Worm (Caenorhabditis elegans) whole organism, L1 larva: Measurements from ENCODE around the gene gst-14.

Experiments used
- aly-2 ChIP-seq: fragments of 150-350 bp; optimal IDR thresholded peaks from 2 replicates; lab custom pipeline; 2014; ENCODE audit warnings: missing biosample characterization, missing genetic modification characterization
- ceh-63 ChIP-seq: fragments of 200-800 bp; sonication (Bioruptor generic); optimal IDR thresholded peaks from 2 replicates; lab custom pipeline; 2018; ENCODE audit warnings: mild to moderate bottlenecking, missing genetic modification characterization, missing compliant biosample characterization
- efl-1 ChIP-seq, 4 experiments: fragments of 150-350 bp; optimal IDR thresholded peaks in 3 of 4; peaks in 1 of 4; 1 replicate in 1 of 4; 2 replicates in 3 of 4; lab custom pipeline; 2014; ENCODE audit warnings: missing biosample characterization in 2 of 4, missing genetic modification characterization in 2 of 4, missing genetic modification reagents in 2 of 4
- efl-3 ChIP-seq: fragments of 200-800 bp; sonication (Bioruptor generic); optimal IDR thresholded peaks from 2 replicates; lab custom pipeline; 2018; ENCODE audit warnings: mild to moderate bottlenecking, missing genetic modification characterization, missing compliant biosample characterization
- fos-1 ChIP-seq: fragments of 150-350 bp; optimal IDR thresholded peaks from 2 replicates; lab custom pipeline; 2014; ENCODE audit warnings: missing biosample characterization, missing genetic modification characterization
- hlh-17 ChIP-seq: fragments of 200-800 bp; sonication (Bioruptor generic); optimal IDR thresholded peaks from 2 replicates; lab custom pipeline; 2018; ENCODE audit warnings: missing genetic modification characterization, mild to moderate bottlenecking, missing compliant biosample characterization, moderate library complexity, borderline replicate concordance
- lin-39 ChIP-seq: fragments of 150-350 bp; optimal IDR thresholded peaks from 2 replicates; lab custom pipeline; 2014; ENCODE audit warnings: missing biosample characterization, missing genetic modification reagents, missing genetic modification characterization
- lsy-2 ChIP-seq, 2 experiments: fragments of 150-350 bp; optimal IDR thresholded peaks; 2 replicates each; lab custom pipeline; 2014; ENCODE audit warnings: missing biosample characterization in 2 of 2, missing genetic modification characterization in 2 of 2
- mef-2 ChIP-seq: fragments of 150-350 bp; optimal IDR thresholded peaks from 2 replicates; lab custom pipeline; 2014; ENCODE audit warnings: missing biosample characterization, missing genetic modification characterization
- nhr-84 ChIP-seq: sonication (generic microtip); optimal IDR thresholded peaks from 2 replicates; lab custom pipeline; 2017; ENCODE audit warnings: missing biosample characterization, missing genetic modification characterization
- pag-3 ChIP-seq: sonication (generic microtip); optimal IDR thresholded peaks from 2 replicates; lab custom pipeline; 2017; ENCODE audit warnings: missing genetic modification characterization, mild to moderate bottlenecking, missing compliant biosample characterization, antibody characterized with exemption, borderline replicate concordance; ENCODE audit not compliant: insufficient read depth
- snu-23 ChIP-seq: sonication (generic microtip); optimal IDR thresholded peaks from 2 replicates; lab custom pipeline; 2016; ENCODE audit warnings: missing genetic modification characterization, missing compliant biosample characterization
- swsn-7 ChIP-seq: sonication (generic microtip); optimal IDR thresholded peaks from 2 replicates; lab custom pipeline; 2016; ENCODE audit warnings: missing genetic modification characterization, missing compliant biosample characterization
- tlp-1 ChIP-seq: fragments of 150-350 bp; optimal IDR thresholded peaks from 2 replicates; lab custom pipeline; 2014; ENCODE audit warnings: missing biosample characterization, missing genetic modification characterization
- unc-62 ChIP-seq: fragments of 150-350 bp; optimal IDR thresholded peaks from 2 replicates; lab custom pipeline; 2014; ENCODE audit warnings: missing biosample characterization, missing genetic modification reagents, missing genetic modification characterization
- vab-15 ChIP-seq: sonication (generic microtip); optimal IDR thresholded peaks from 2 replicates; lab custom pipeline; 2017; ENCODE audit warnings: missing genotype, mild to moderate bottlenecking, missing genetic modification characterization, missing compliant biosample characterization
- ztf-11 ChIP-seq, 2 experiments: sonication (generic microtip); optimal IDR thresholded peaks; 2 replicates each; lab custom pipeline; 2016 to 2017; ENCODE audit warnings: missing genetic modification characterization in 2 of 2, missing biosample characterization in 1 of 2, missing compliant biosample characterization in 1 of 2

The gst-14 gene

ce11 chrII:13575018-13575948 is 40.6 kb downstream of the gst-14 start, which contains the start of the genes mrpl-37 and lin-38 (continued):
- TF ChIP-seq hlh-17 (GFP tag; lab: Kevin White, UChicago) (no peak), snu-23 (GFP tag; lab: Kevin White, UChicago) (peak; percentile 78), efl-3 (GFP tag; lab: Kevin White, UChicago) (no peak), lsy-2 (tag; optimal IDR thresholded peaks at IDR 0.05; lab: Kevin White, UChicago) (peak; percentile 60 to 85), vab-15 (no peak), fos-1 (no peak), mef-2 (tag; lab: Kevin White, UChicago) (no peak)

- TF ChIP-seq efl-1 (optimal IDR thresholded peaks at IDR 0.05; lab: Kevin White, UChicago) = no peak
- peak in 1 of 2 experiments; percentile 64 for TF ChIP-seq efl-1 (GFP tag; optimal IDR thresholded peaks at IDR 0.05 in 1 of 2; lab: Kevin White, UChicago)
- TF ChIP-seq vab-15 = no peak
These were observed 41.5 kb downstream of the gst-14 start for ce11 chrII:13574395-13574794.

ce11 chrII:13567871-13568270 is 48.0 kb downstream of the gst-14 start, which contains the start of gene Y48E1B.3:
TSS of gene Y48E1B.3 (minus strand) at chrII:13567971.
- TF ChIP-seq nhr-84 (tag; lab: Kevin White, UChicago) (no peak), unc-62 (no peak), aly-2 (tag; lab: Kevin White, UChicago) (no peak), pag-3 (tag; lab: Kevin White, UChicago) (no peak), ztf-11 (tag; optimal IDR thresholded peaks at IDR 0.05; lab: Kevin White, UChicago) (no peak), lin-39 (tag; lab: Kevin White, UChicago) (no peak), tlp-1 (tag; lab: Kevin White, UChicago) (no peak), ceh-63 (GFP tag; lab: Kevin White, UChicago) (no peak), swsn-7 (no peak), snu-23 (GFP tag; lab: Kevin White, UChicago) (no peak)
